Worm (Caenorhabditis elegans) whole organism, L1 larva: Measurements from ENCODE around the gene Y76A2B.4.

Source experiments
- C04F5.9 ChIP-seq: sonication (generic microtip); optimal IDR thresholded peaks from 2 replicates; lab custom pipeline; 2016; ENCODE audit warnings: missing genetic modification characterization, missing compliant biosample characterization
- aly-2 ChIP-seq: fragments of 150-350 bp; optimal IDR thresholded peaks from 2 replicates; lab custom pipeline; 2014; ENCODE audit warnings: missing biosample characterization, missing genetic modification characterization
- ama-1 ChIP-seq: fragments of 150-350 bp; optimal IDR thresholded peaks from 2 replicates; lab custom pipeline; 2014
- ceh-8 ChIP-seq: fragments of 200-800 bp; sonication (Bioruptor generic); optimal IDR thresholded peaks from 2 replicates; lab custom pipeline; 2018; ENCODE audit warnings: mild to moderate bottlenecking, missing genetic modification characterization, moderate library complexity, missing compliant biosample characterization
- dpl-1 ChIP-seq, 3 experiments: fragments of 150-350 bp in 2 of 3; sonication (generic microtip) in 1 of 3; optimal IDR thresholded peaks; 2 replicates each; lab custom pipeline; 2014 to 2017; ENCODE audit warnings: missing biosample characterization in 3 of 3, missing genetic modification characterization in 3 of 3, missing genetic modification reagents in 3 of 3
- lin-14 ChIP-seq: fragments of 200-800 bp; sonication (Bioruptor generic); optimal IDR thresholded peaks from 2 replicates; lab custom pipeline; 2018; ENCODE audit warnings: mild to moderate bottlenecking, missing genetic modification characterization, moderate library complexity, missing compliant biosample characterization
- lsy-2 ChIP-seq, 2 experiments: fragments of 150-350 bp; optimal IDR thresholded peaks; 2 replicates each; lab custom pipeline; 2014; ENCODE audit warnings: missing biosample characterization in 2 of 2, missing genetic modification characterization in 2 of 2
- nhr-11 ChIP-seq: fragments of 150-350 bp; optimal IDR thresholded peaks from 2 replicates; lab custom pipeline; 2014; ENCODE audit warnings: missing biosample characterization, missing genetic modification characterization
- nhr-237 ChIP-seq: fragments of 150-350 bp; optimal IDR thresholded peaks from 2 replicates; lab custom pipeline; 2014; ENCODE audit warnings: missing biosample characterization, missing genetic modification characterization
- unc-130 ChIP-seq: fragments of 150-350 bp; optimal IDR thresholded peaks from 2 replicates; lab custom pipeline; 2017; ENCODE audit warnings: missing biosample characterization, missing genetic modification characterization, inconsistent platforms
- unc-62 ChIP-seq: fragments of 150-350 bp; optimal IDR thresholded peaks from 2 replicates; lab custom pipeline; 2014; ENCODE audit warnings: missing biosample characterization, missing genetic modification reagents, missing genetic modification characterization
- zag-1 ChIP-seq: fragments of 150-350 bp; optimal IDR thresholded peaks from 2 replicates; lab custom pipeline; 2014; ENCODE audit warnings: missing biosample characterization, missing genetic modification characterization
- ztf-11 ChIP-seq, 2 experiments: sonication (generic microtip); optimal IDR thresholded peaks; 2 replicates each; lab custom pipeline; 2016 to 2017; ENCODE audit warnings: missing genetic modification characterization in 2 of 2, missing biosample characterization in 1 of 2, missing compliant biosample characterization in 1 of 2

DNA sequence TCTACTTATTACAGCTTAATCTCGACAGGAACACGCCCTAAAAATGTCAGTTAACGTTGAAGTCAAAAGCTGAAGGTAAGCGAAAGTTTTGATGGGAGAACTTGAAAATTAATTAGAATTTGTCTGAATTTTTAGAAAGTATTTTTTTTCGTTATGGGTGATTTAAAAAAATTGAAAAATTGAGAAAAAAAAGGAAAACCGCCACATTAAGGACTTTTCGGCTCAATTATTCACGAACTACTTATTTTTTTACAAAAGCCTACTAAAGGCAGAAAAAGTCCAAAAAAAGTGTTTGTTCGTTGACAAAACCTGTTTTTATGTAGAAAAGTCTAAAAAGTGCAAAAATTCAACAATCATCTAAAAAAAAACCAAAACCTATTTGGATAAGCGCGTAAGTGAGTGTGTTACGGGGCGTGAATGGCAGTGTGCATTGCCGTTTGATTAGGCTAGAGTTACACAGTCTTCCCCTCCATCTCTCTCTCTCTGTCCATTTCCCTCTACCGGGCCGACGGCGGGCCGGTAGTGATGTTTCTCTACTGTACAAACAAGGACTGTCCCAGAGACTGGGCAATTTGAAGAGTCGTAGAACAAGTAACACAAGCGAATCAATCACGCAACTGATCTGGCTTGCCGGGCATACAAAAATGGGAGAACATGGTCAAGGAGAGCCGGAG is 19.0 kb downstream of the Y76A2B.4 start, which contains the start of gene lron-13:
- TF ChIP-seq zag-1 (no peak), aly-2 (tag; lab: Kevin White, UChicago) (no peak), ama-1 (lab: Kevin White, UChicago) (no peak), dpl-1 (GFP tag; optimal IDR thresholded peaks at IDR 0.05; lab: Kevin White, UChicago) (no peak), nhr-11 (no peak), ceh-8 (GFP tag; lab: Kevin White, UChicago) (no peak), unc-62 (no peak), lsy-2 (tag; optimal IDR thresholded peaks at IDR 0.05; lab: Kevin White, UChicago) (no peak), C04F5.9 (tag; lab: Kevin White, UChicago) (no peak), nhr-237 (tag; lab: Kevin White, UChicago) (no peak), ztf-11 (tag; optimal IDR thresholded peaks at IDR 0.05; lab: Kevin White, UChicago) (no peak), lin-14 (GFP tag; lab: Kevin White, UChicago) (no peak), unc-130 (no peak)
